Fruit fly (Drosophila melanogaster) whole organism, embryonic: ENCODE data around the gene Dph3.

Experiments
- Ada2b ChIP-seq: fragments of 200-800 bp; sonication (Bioruptor generic); IDR thresholded peaks from 2 replicates; pipeline ENCODE4 v1.3.6; 2022; ENCODE audit warnings: missing biosample characterization, missing genetic modification characterization
- Atf3 ChIP-seq: fragments of 200-800 bp; sonication (Bioruptor generic); optimal IDR thresholded peaks from 3 replicates; lab custom pipeline; 2016; ENCODE audit warnings: missing biosample characterization, missing genetic modification characterization
- Awh ChIP-seq: fragments of 200-800 bp; sonication (Bioruptor generic); IDR thresholded peaks from 2 replicates; pipeline ENCODE4, ENCODE4 v1.3.6; 2022; ENCODE audit warnings: missing biosample characterization, missing genetic modification characterization
- BEAF-32 ChIP-seq: fragments of 200-800 bp; sonication (Bioruptor generic); optimal IDR thresholded peaks from 3 replicates; lab custom pipeline; 2017; ENCODE audit warnings: missing biosample characterization, missing genetic modification characterization, mild to moderate bottlenecking, moderate library complexity, missing genetic modification reagents
- CG10209 ChIP-seq: fragments of 200-800 bp; sonication (Bioruptor generic); optimal IDR thresholded peaks from 3 replicates; lab custom pipeline; 2017; ENCODE audit warnings: missing biosample characterization, mild to moderate bottlenecking, missing genetic modification characterization, missing genetic modification reagents
- CG1024 ChIP-seq: fragments of 200-800 bp; sonication (Bioruptor generic); IDR thresholded peaks from 2 replicates; pipeline ENCODE4 v1.3.6; 2022; ENCODE audit warnings: missing biosample characterization, missing genetic modification characterization
- CG11560 ChIP-seq: fragments of 200-800 bp; sonication (Bioruptor generic); IDR thresholded peaks from 3 replicates; pipeline ENCODE4 v1.3.6; 2022; ENCODE audit warnings: missing biosample characterization, missing genetic modification characterization
- CG14667 ChIP-seq: fragments of 200-800 bp; sonication (Bioruptor generic); IDR thresholded peaks from 2 replicates; pipeline ENCODE4 v1.3.6; 2022; ENCODE audit warnings: missing biosample characterization, missing genetic modification characterization
- CG15696 ChIP-seq: fragments of 200-800 bp; sonication (Bioruptor generic); optimal IDR thresholded peaks from 2 replicates; lab custom pipeline; 2019; ENCODE audit warnings: missing biosample characterization, mild to moderate bottlenecking, missing genetic modification characterization, moderate library complexity
- CG17385 ChIP-seq: fragments of 200-800 bp; sonication (Bioruptor generic); optimal IDR thresholded peaks from 3 replicates; lab custom pipeline; 2018; ENCODE audit warnings: missing biosample characterization, mild to moderate bottlenecking, missing genetic modification characterization
- CG18599 ChIP-seq: fragments of 200-800 bp; sonication (Bioruptor generic); optimal IDR thresholded peaks from 3 replicates; lab custom pipeline; 2017; ENCODE audit warnings: missing biosample characterization, missing genetic modification characterization, mild to moderate bottlenecking, moderate library complexity, missing genetic modification reagents
- CG18764 ChIP-seq: fragments of 200-800 bp; sonication (Bioruptor generic); optimal IDR thresholded peaks from 3 replicates; lab custom pipeline; 2016; ENCODE audit warnings: missing biosample characterization, missing genetic modification characterization
- CG2678 ChIP-seq: fragments of 200-800 bp; sonication (Bioruptor generic); optimal IDR thresholded peaks from 3 replicates; lab custom pipeline; 2019; ENCODE audit warnings: missing biosample characterization, mild to moderate bottlenecking, missing genetic modification characterization, moderate library complexity
- CG3065 ChIP-seq: fragments of 200-800 bp; sonication (Bioruptor generic); optimal IDR thresholded peaks from 2 replicates; lab custom pipeline; 2016; ENCODE audit warnings: missing biosample characterization, missing genetic modification characterization
- CG3281 ChIP-seq: fragments of 200-800 bp; sonication (Bioruptor generic); optimal IDR thresholded peaks from 3 replicates; lab custom pipeline; 2017; ENCODE audit warnings: missing biosample characterization, mild to moderate bottlenecking, missing genetic modification characterization
- CG3407 ChIP-seq: fragments of 200-800 bp; sonication (Bioruptor generic); optimal IDR thresholded peaks from 2 replicates; lab custom pipeline; 2018; ENCODE audit warnings: missing biosample characterization, mild to moderate bottlenecking, missing genetic modification characterization
- CG4617 ChIP-seq: fragments of 200-800 bp; sonication (Bioruptor generic); optimal IDR thresholded peaks from 3 replicates; lab custom pipeline; 2016; ENCODE audit warnings: missing biosample characterization, missing genetic modification characterization, borderline replicate concordance
- CG6254 ChIP-seq: fragments of 200-800 bp; sonication (Bioruptor generic); optimal IDR thresholded peaks from 3 replicates; lab custom pipeline; 2017; ENCODE audit warnings: mild to moderate bottlenecking, missing biosample characterization, missing genetic modification reagents, missing genetic modification characterization
- CG6272 ChIP-seq: fragments of 200-800 bp; sonication (Bioruptor generic); IDR thresholded peaks from 2 replicates; pipeline ENCODE4 v1.3.6; 2022; ENCODE audit warnings: missing biosample characterization, missing genetic modification characterization
- CG7271 ChIP-seq: fragments of 200-800 bp; sonication (Bioruptor generic); optimal IDR thresholded peaks from 2 replicates; lab custom pipeline; 2018; ENCODE audit warnings: missing biosample characterization, mild to moderate bottlenecking, missing genetic modification characterization, moderate library complexity
- CG7372 ChIP-seq: fragments of 200-800 bp; sonication (Bioruptor generic); IDR thresholded peaks from 2 replicates; pipeline ENCODE4 v1.3.6; 2022; ENCODE audit warnings: missing biosample characterization, missing genetic modification characterization
- CG7556 ChIP-seq: fragments of 200-800 bp; sonication (Bioruptor generic); optimal IDR thresholded peaks from 2 replicates; lab custom pipeline; 2017; ENCODE audit warnings: missing biosample characterization, mild to moderate bottlenecking, missing genetic modification characterization
- CG9727 ChIP-seq: fragments of 200-800 bp; sonication (Bioruptor generic); optimal IDR thresholded peaks from 3 replicates; lab custom pipeline; 2017; ENCODE audit warnings: missing biosample characterization, mild to moderate bottlenecking, missing genetic modification characterization
- Chrac-16 ChIP-seq: fragments of 200-800 bp; sonication (Bioruptor generic); optimal IDR thresholded peaks from 3 replicates; lab custom pipeline; 2016; ENCODE audit warnings: missing biosample characterization, missing genetic modification characterization
- Dp ChIP-seq: fragments of 200-800 bp; sonication (Bioruptor generic); optimal IDR thresholded peaks from 2 replicates; lab custom pipeline; 2018; ENCODE audit warnings: missing biosample characterization, mild to moderate bottlenecking, missing genetic modification characterization, moderate library complexity
- Ets97D ChIP-seq: fragments of 200-800 bp; sonication (Bioruptor generic); optimal IDR thresholded peaks from 3 replicates; lab custom pipeline; 2016; ENCODE audit warnings: missing biosample characterization, missing genetic modification characterization
- Fer2 ChIP-seq: fragments of 200-800 bp; sonication (Bioruptor generic); optimal IDR thresholded peaks from 2 replicates; lab custom pipeline; 2018; ENCODE audit warnings: missing biosample characterization, mild to moderate bottlenecking, missing genetic modification characterization, moderate library complexity
- H15 ChIP-seq: fragments of 200-800 bp; sonication (Bioruptor generic); IDR thresholded peaks from 3 replicates; pipeline ENCODE4 v1.3.6; 2022; ENCODE audit warnings: missing biosample characterization, missing genetic modification characterization
- H2.0 ChIP-seq: fragments of 200-800 bp; sonication (Bioruptor generic); IDR thresholded peaks from 2 replicates; pipeline ENCODE4 v1.3.6; 2022; ENCODE audit warnings: missing biosample characterization, missing genetic modification characterization
- Hand ChIP-seq: fragments of 200-800 bp; sonication (Bioruptor generic); optimal IDR thresholded peaks from 2 replicates; lab custom pipeline; 2017; ENCODE audit warnings: mild to moderate bottlenecking, missing biosample characterization, missing genetic modification reagents, missing genetic modification characterization
- Spps ChIP-seq: fragments of 200-800 bp; sonication (Bioruptor generic); optimal IDR thresholded peaks from 2 replicates; lab custom pipeline; 2018; ENCODE audit warnings: missing biosample characterization, mild to moderate bottlenecking, missing genetic modification characterization
- aop ChIP-seq: fragments of 200-800 bp; sonication (Bioruptor generic); IDR thresholded peaks from 2 replicates; pipeline ENCODE4 v1.3.6; 2022; ENCODE audit warnings: missing biosample characterization, missing genetic modification characterization
- btn ChIP-seq: fragments of 200-800 bp; sonication (Bioruptor generic); optimal IDR thresholded peaks from 2 replicates; lab custom pipeline; 2016; ENCODE audit warnings: missing biosample characterization, missing genetic modification characterization
- cas ChIP-seq: fragments of 200-800 bp; sonication (Bioruptor generic); IDR thresholded peaks from 2 replicates; pipeline ENCODE4 v1.3.6; 2022; ENCODE audit warnings: missing biosample characterization, missing genetic modification characterization
- dimm ChIP-seq: fragments of 200-800 bp; sonication (Bioruptor generic); IDR thresholded peaks from 2 replicates; pipeline ENCODE4 v1.3.6; 2022; ENCODE audit warnings: missing biosample characterization, missing genetic modification characterization
- dmrt11E ChIP-seq: fragments of 200-800 bp; sonication (Bioruptor generic); optimal IDR thresholded peaks from 3 replicates; lab custom pipeline; 2018; ENCODE audit warnings: missing biosample characterization, mild to moderate bottlenecking, missing genetic modification characterization, moderate library complexity
- fru ChIP-seq: fragments of >200 bp; optimal IDR thresholded peaks from 2 replicates; lab custom pipeline; 2017
- gcm ChIP-seq: fragments of 200-800 bp; sonication (Bioruptor generic); optimal IDR thresholded peaks from 2 replicates; lab custom pipeline; 2019; ENCODE audit warnings: missing biosample characterization, mild to moderate bottlenecking, missing genetic modification characterization, moderate library complexity
- her ChIP-seq: fragments of 200-800 bp; sonication (Bioruptor generic); optimal IDR thresholded peaks from 2 replicates; lab custom pipeline; 2016; ENCODE audit warnings: missing biosample characterization, missing genetic modification characterization
- jigr1 ChIP-seq: fragments of 200-800 bp; sonication (Bioruptor generic); IDR thresholded peaks from 3 replicates; pipeline ENCODE4 v1.3.6; 2022; ENCODE audit warnings: missing biosample characterization, missing genetic modification characterization
- ken ChIP-seq: fragments of 200-800 bp; sonication (Bioruptor generic); IDR thresholded peaks from 3 replicates; pipeline ENCODE4 v1.3.6; 2022; ENCODE audit warnings: missing biosample characterization, missing genetic modification characterization
- klu ChIP-seq: fragments of 200-800 bp; sonication (Bioruptor generic); IDR thresholded peaks from 2 replicates; pipeline ENCODE4 v1.3.6; 2022; ENCODE audit warnings: missing biosample characterization, missing genetic modification characterization
- lab ChIP-seq: fragments of 200-800 bp; sonication (Bioruptor generic); optimal IDR thresholded peaks from 3 replicates; lab custom pipeline; 2017; ENCODE audit warnings: missing biosample characterization, missing genetic modification characterization, mild to moderate bottlenecking, moderate library complexity, missing genetic modification reagents
- p53 ChIP-seq: fragments of 200-800 bp; sonication (Bioruptor generic); optimal IDR thresholded peaks from 2 replicates; lab custom pipeline; 2016; ENCODE audit warnings: missing biosample characterization, missing genetic modification characterization
- phol ChIP-seq: fragments of 200-800 bp; sonication (Bioruptor generic); optimal IDR thresholded peaks from 3 replicates; lab custom pipeline; 2018; ENCODE audit warnings: missing biosample characterization, mild to moderate bottlenecking, missing genetic modification characterization, moderate library complexity
- seq ChIP-seq: fragments of 200-800 bp; sonication (Bioruptor generic); IDR thresholded peaks from 2 replicates; pipeline ENCODE4 v1.3.6; 2022; ENCODE audit warnings: missing biosample characterization, missing genetic modification characterization
- shn ChIP-seq: fragments of 200-800 bp; sonication (Bioruptor generic); optimal IDR thresholded peaks from 3 replicates; lab custom pipeline; 2016; ENCODE audit warnings: missing biosample characterization, missing genetic modification characterization
- sob ChIP-seq: fragments of 200-800 bp; sonication (Bioruptor generic); IDR thresholded peaks from 2 replicates; pipeline ENCODE4 v1.3.6; 2022; ENCODE audit warnings: missing biosample characterization, missing genetic modification characterization
- stc ChIP-seq: fragments of 200-800 bp; sonication (Bioruptor generic); IDR thresholded peaks from 2 replicates; pipeline ENCODE4 v1.3.6; 2022; ENCODE audit warnings: missing biosample characterization, missing genetic modification characterization
- sug ChIP-seq: fragments of 200-800 bp; optimal IDR thresholded peaks from 2 replicates; lab custom pipeline; 2019; ENCODE audit warnings: missing biosample characterization, mild to moderate bottlenecking, missing genetic modification characterization, moderate library complexity
- tup ChIP-seq: fragments of 200-800 bp; sonication (Bioruptor generic); optimal IDR thresholded peaks from 2 replicates; lab custom pipeline; 2016; ENCODE audit warnings: missing biosample characterization, mild to moderate bottlenecking, missing genetic modification characterization, moderate library complexity
- zen ChIP-seq: fragments of 200-800 bp; sonication (Bioruptor generic); optimal IDR thresholded peaks from 3 replicates; lab custom pipeline; 2018; ENCODE audit warnings: missing biosample characterization, mild to moderate bottlenecking, missing genetic modification characterization, moderate library complexity

Gene Dph3

dm6 chr3R:11226496-11226895, 5.2 kb upstream of the Dph3 start, which contains the start of gene CG17726 (continued):
- peak; percentile 89 for TF ChIP-seq tup (GFP tag; lab: Kevin White, UChicago)
- peak; percentile 96 for TF ChIP-seq phol (tag; lab: Kevin White, UChicago)
- TF ChIP-seq her, result peak; percentile 70
- TF ChIP-seq CG4617 (GFP tag; lab: Kevin White, UChicago), result peak; percentile 93
- peak; percentile 99 for TF ChIP-seq Awh (GFP tag; lab: Robert Waterston, UW)
- peak; percentile 98 for TF ChIP-seq H2.0 (GFP tag; lab: Robert Waterston, UW)
- peak; percentile 57 for TF ChIP-seq btn (GFP tag; lab: Kevin White, UChicago)
- TF ChIP-seq shn (GFP tag; lab: Kevin White, UChicago), result peak; percentile 79
- TF ChIP-seq Atf3, result peak; percentile 86
- TF ChIP-seq CG15696 (tag; lab: Kevin White, UChicago), result peak; percentile 96
- TF ChIP-seq CG7372 (GFP tag; lab: Robert Waterston, UW), result peak; percentile 97
- peak; percentile 96 for TF ChIP-seq ken
- peak; percentile 92 for TF ChIP-seq klu (GFP tag; lab: Robert Waterston, UW)
- peak; percentile 95 for TF ChIP-seq dimm (GFP tag; lab: Robert Waterston, UW)
- TF ChIP-seq fru (lab: Kevin White, UChicago), result no peak
- TF ChIP-seq sug, result peak; percentile 95
- TF ChIP-seq CG18599, result no peak
- peak; percentile 89 for TF ChIP-seq aop (GFP tag; lab: Robert Waterston, UW)
- peak; percentile 97 for TF ChIP-seq seq (GFP tag; lab: Robert Waterston, UW)
- TF ChIP-seq stc (GFP tag; lab: Robert Waterston, UW), result peak; percentile 99
- TF ChIP-seq gcm, result peak; percentile 98
- TF ChIP-seq Ets97D (GFP tag; lab: Kevin White, UChicago), result peak; percentile 46
- TF ChIP-seq Chrac-16 (GFP tag; lab: Kevin White, UChicago), result peak; percentile 98
- TF ChIP-seq CG10209 (GFP tag; lab: Kevin White, UChicago), result peak; percentile 97
- peak; percentile 56 for TF ChIP-seq p53 (GFP tag; lab: Kevin White, UChicago)
- peak; percentile 89 for TF ChIP-seq CG18764 (GFP tag; lab: Kevin White, UChicago)
- peak; percentile 92 for TF ChIP-seq Hand (GFP tag; lab: Kevin White, UChicago)
- peak; percentile 97 for TF ChIP-seq CG9727 (GFP tag; lab: Kevin White, UChicago)
- no peak for TF ChIP-seq lab (GFP tag; lab: Kevin White, UChicago)
- TF ChIP-seq CG1024 (GFP tag; lab: Robert Waterston, UW), result peak; percentile 95
- TF ChIP-seq Spps (tag; lab: Kevin White, UChicago), result peak; percentile 96
- TF ChIP-seq H15 (GFP tag; lab: Robert Waterston, UW), result peak; percentile 97
- peak; percentile 88 for TF ChIP-seq jigr1 (GFP tag; lab: Robert Waterston, UW)
- peak; percentile 88 for TF ChIP-seq CG11560 (tag; lab: Robert Waterston, UW)
- TF ChIP-seq Dp (GFP tag; lab: Kevin White, UChicago), result peak; percentile 19
- peak; percentile 99 for TF ChIP-seq dmrt11E (tag; lab: Kevin White, UChicago)
- peak; percentile 91 for TF ChIP-seq CG3281 (GFP tag; lab: Kevin White, UChicago)
- TF ChIP-seq CG6272, result peak; percentile 93
- TF ChIP-seq CG3407, result peak; percentile 94
- peak; percentile 96 for TF ChIP-seq CG14667 (GFP tag; lab: Robert Waterston, UW)
- peak; percentile 93 for TF ChIP-seq CG7271 (tag; lab: Kevin White, UChicago)
- peak; percentile 92 for TF ChIP-seq CG6254
- TF ChIP-seq CG3065, result peak; percentile 93
- TF ChIP-seq CG17385 (GFP tag; lab: Kevin White, UChicago), result peak; percentile 96
- peak; percentile 98 for TF ChIP-seq zen (tag; lab: Kevin White, UChicago)
- TF ChIP-seq CG7556 (GFP tag; lab: Kevin White, UChicago), result peak; percentile 96
- TF ChIP-seq sob (GFP tag; lab: Robert Waterston, UW), result peak; percentile 97
- TF ChIP-seq CG2678, result peak; percentile 98
- peak; percentile 98 for TF ChIP-seq Ada2b (GFP tag; lab: Robert Waterston, UW)
- peak; percentile 16 for TF ChIP-seq BEAF-32 (GFP tag; lab: Kevin White, UChicago)
- TF ChIP-seq Fer2 (tag; lab: Kevin White, UChicago), result peak; percentile 94
- peak; percentile 96 for TF ChIP-seq cas
